Worm (Caenorhabditis elegans) whole organism, late embryonic: ENCODE measurements around the gene spig-8.

Source experiments
- C38D4.7 ChIP-seq: fragments of 200-800 bp; sonication (Bioruptor generic); optimal IDR thresholded peaks from 2 replicates; lab custom pipeline; 2018; ENCODE audit warnings: mild to moderate bottlenecking, missing genetic modification characterization, moderate library complexity, missing compliant biosample characterization
- F13H6.1 ChIP-seq: sonication (generic microtip); optimal IDR thresholded peaks from 2 replicates; lab custom pipeline; 2016; ENCODE audit warnings: missing genetic modification characterization, missing compliant biosample characterization
- Y22D7AL.16 ChIP-seq: sonication (generic microtip); optimal IDR thresholded peaks from 2 replicates; lab custom pipeline; 2016; ENCODE audit warnings: missing genetic modification characterization, missing compliant biosample characterization
- ama-1 ChIP-seq: fragments of 150-350 bp; optimal IDR thresholded peaks from 2 replicates; lab custom pipeline; 2014
- ceh-31 ChIP-seq: sonication (generic microtip); optimal IDR thresholded peaks from 2 replicates; lab custom pipeline; 2016; ENCODE audit warnings: missing genetic modification characterization, missing compliant biosample characterization
- ceh-45 ChIP-seq: fragments of 200-800 bp; sonication (Bioruptor generic); IDR thresholded peaks from 2 replicates; pipeline ENCODE4 v1.3.6; 2022; ENCODE audit warnings: missing genetic modification reagents, missing genetic modification characterization, missing compliant biosample characterization
- elt-2 ChIP-seq: sonication (generic microtip); optimal IDR thresholded peaks from 2 replicates; lab custom pipeline; 2016; ENCODE audit warnings: missing genetic modification reagents, missing genetic modification characterization, missing compliant biosample characterization
- fkh-10 ChIP-seq: fragments of 150-350 bp; optimal IDR thresholded peaks from 2 replicates; lab custom pipeline; 2014; ENCODE audit warnings: missing biosample characterization, missing genetic modification reagents, missing genetic modification characterization
- hlh-30 ChIP-seq: sonication (generic microtip); optimal IDR thresholded peaks from 2 replicates; lab custom pipeline; 2017; ENCODE audit warnings: antibody characterized with exemption, missing genetic modification characterization, missing compliant biosample characterization; ENCODE audit not compliant: insufficient read depth
- lin-11 ChIP-seq: fragments of 200-800 bp; sonication (Bioruptor generic); optimal IDR thresholded peaks from 2 replicates; lab custom pipeline; 2018; ENCODE audit warnings: mild to moderate bottlenecking, missing genetic modification characterization, missing compliant biosample characterization
- pha-4 ChIP-seq: fragments of 150-350 bp; optimal IDR thresholded peaks from 2 replicates; lab custom pipeline; 2018; ENCODE audit warnings: missing biosample characterization, missing genetic modification reagents, missing genetic modification characterization
- sox-4 ChIP-seq: sonication (generic microtip); optimal IDR thresholded peaks from 2 replicates; lab custom pipeline; 2017; ENCODE audit warnings: mild to moderate bottlenecking, missing genetic modification characterization, inconsistent platforms, missing compliant biosample characterization

DNA sequence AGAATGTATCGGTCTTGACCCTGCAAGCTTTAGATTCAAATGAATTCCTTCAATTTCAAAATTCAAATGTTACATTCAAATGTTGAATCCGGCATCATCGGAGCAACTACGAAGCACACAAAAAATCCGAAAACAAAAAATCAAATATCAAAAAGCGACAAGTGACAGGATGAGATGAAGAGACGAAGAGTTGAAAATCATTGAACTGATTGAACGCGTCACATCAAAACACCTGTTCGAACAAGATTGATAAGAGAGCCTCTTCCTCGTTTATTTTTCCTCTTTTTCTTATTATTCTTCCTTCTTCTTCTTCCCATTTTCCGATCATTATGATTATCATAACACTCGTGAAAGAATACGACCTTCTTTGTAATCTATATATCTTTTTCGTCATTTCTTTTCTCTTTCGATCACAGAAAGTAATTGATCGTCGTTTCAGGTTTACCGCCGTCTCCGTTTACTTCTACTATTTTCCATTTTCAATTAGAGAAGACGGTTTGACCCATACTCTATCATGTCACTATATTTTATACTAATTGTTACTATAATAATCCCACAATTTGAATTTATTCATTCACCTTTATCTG lies 30.9 kb downstream of the spig-8 start, which contains the start of gene VC5.2:
- TF ChIP-seq F13H6.1, result no peak
- no peak for TF ChIP-seq Y22D7AL.16 (tag; lab: Kevin White, UChicago)
- no peak for TF ChIP-seq ceh-31 (tag; lab: Kevin White, UChicago)
- TF ChIP-seq sox-4 (tag; lab: Kevin White, UChicago), result no peak
- no peak for TF ChIP-seq ama-1
- no peak for TF ChIP-seq ceh-45 (GFP tag; lab: Robert Waterston, UW)
- no peak for TF ChIP-seq C38D4.7
- TF ChIP-seq fkh-10 (GFP tag; lab: Kevin White, UChicago), result no peak
- no peak for TF ChIP-seq pha-4 (tag; lab: Kevin White, UChicago)
- no peak for TF ChIP-seq elt-2 (tag; lab: Kevin White, UChicago)
- TF ChIP-seq hlh-30 (tag; lab: Kevin White, UChicago), result no peak
- no peak for TF ChIP-seq lin-11
